Worm (Caenorhabditis elegans) whole organism, L1 larva: ENCODE results near the gene F07E5.7.
"Not testable (repeated sequence)": the region's sequence is repeated elsewhere in the genome, so short reads cannot be mapped to it uniquely, and the experiment has no call there.

Source experiments
- efl-1 ChIP-seq, 4 experiments: fragments of 150-350 bp; optimal IDR thresholded peaks in 3 of 4; peaks in 1 of 4; 1 replicate in 1 of 4; 2 replicates in 3 of 4; lab custom pipeline; 2014; ENCODE audit warnings: missing biosample characterization in 2 of 4, missing genetic modification characterization in 2 of 4, missing genetic modification reagents in 2 of 4
- fos-1 ChIP-seq: fragments of 150-350 bp; optimal IDR thresholded peaks from 2 replicates; lab custom pipeline; 2014; ENCODE audit warnings: missing biosample characterization, missing genetic modification characterization
- lin-13 ChIP-seq: fragments of 150-350 bp; optimal IDR thresholded peaks from 2 replicates; lab custom pipeline; 2014; ENCODE audit warnings: missing biosample characterization, missing genetic modification reagents, missing genetic modification characterization
- mep-1 ChIP-seq: fragments of 150-350 bp; optimal IDR thresholded peaks from 2 replicates; lab custom pipeline; 2014; ENCODE audit warnings: missing biosample characterization, missing genetic modification characterization
- nhr-11 ChIP-seq: fragments of 150-350 bp; optimal IDR thresholded peaks from 2 replicates; lab custom pipeline; 2014; ENCODE audit warnings: missing biosample characterization, missing genetic modification characterization
- pqm-1 ChIP-seq: sonication (generic microtip); optimal IDR thresholded peaks from 3 replicates; lab custom pipeline; 2017; ENCODE audit warnings: missing biosample characterization, missing genetic modification characterization
- ztf-4 ChIP-seq: fragments of 150-350 bp; optimal IDR thresholded peaks from 2 replicates; lab custom pipeline; 2014; ENCODE audit warnings: missing biosample characterization, missing genetic modification characterization

- TF ChIP-seq nhr-11 (tag; lab: Kevin White, UChicago); lin-13 (GFP tag; lab: Kevin White, UChicago); ztf-4 (tag; lab: Kevin White, UChicago); efl-1 (optimal IDR thresholded peaks at IDR 0.05; lab: Kevin White, UChicago); efl-1 (GFP tag; optimal IDR thresholded peaks at IDR 0.05 in 1 of 2; lab: Kevin White, UChicago); fos-1 (tag; lab: Kevin White, UChicago); pqm-1; mep-1: not testable (repeated sequence)
Observed at ce11 chrII:2023514-2023913, 47.8 kb downstream of the F07E5.7 start, which contains the start of gene cya-2.
